Worm (Caenorhabditis elegans) whole organism, L4/young adult: Measurements from ENCODE around the gene W02B12.1.

Experiments
- W03F9.2 ChIP-seq: fragments of 150-350 bp; optimal IDR thresholded peaks from 2 replicates; lab custom pipeline; 2014; ENCODE audit warnings: missing biosample characterization, missing genetic modification characterization
- dao-5 ChIP-seq: sonication (generic microtip); optimal IDR thresholded peaks from 2 replicates; lab custom pipeline; 2016; ENCODE audit warnings: missing genotype, missing genetic modification characterization, moderate library complexity, missing compliant biosample characterization
- him-1 ChIP-seq: sonication (generic microtip); optimal IDR thresholded peaks from 2 replicates; lab custom pipeline; 2016; ENCODE audit warnings: missing genotype, missing genetic modification reagents, missing genetic modification characterization, missing compliant biosample characterization

The W02B12.1 gene

ce11 chrII:11448753-11449152 is at the start of gene W02B12.1:
W02B12.1 (plus strand) TSS chrII:11449021.
- TF ChIP-seq dao-5 (tag; lab: Kevin White, UChicago) (no peak), him-1 (tag; lab: Kevin White, UChicago) (no peak), W03F9.2 (tag; lab: Kevin White, UChicago) (no peak)

- TF ChIP-seq dao-5 (tag; lab: Kevin White, UChicago), result no peak
- no peak for TF ChIP-seq him-1 (tag; lab: Kevin White, UChicago)
- TF ChIP-seq W03F9.2 (tag; lab: Kevin White, UChicago), result no peak
Measured at ce11 chrII:11400386-11400785, 48.4 kb upstream of the W02B12.1 start.

DNA sequence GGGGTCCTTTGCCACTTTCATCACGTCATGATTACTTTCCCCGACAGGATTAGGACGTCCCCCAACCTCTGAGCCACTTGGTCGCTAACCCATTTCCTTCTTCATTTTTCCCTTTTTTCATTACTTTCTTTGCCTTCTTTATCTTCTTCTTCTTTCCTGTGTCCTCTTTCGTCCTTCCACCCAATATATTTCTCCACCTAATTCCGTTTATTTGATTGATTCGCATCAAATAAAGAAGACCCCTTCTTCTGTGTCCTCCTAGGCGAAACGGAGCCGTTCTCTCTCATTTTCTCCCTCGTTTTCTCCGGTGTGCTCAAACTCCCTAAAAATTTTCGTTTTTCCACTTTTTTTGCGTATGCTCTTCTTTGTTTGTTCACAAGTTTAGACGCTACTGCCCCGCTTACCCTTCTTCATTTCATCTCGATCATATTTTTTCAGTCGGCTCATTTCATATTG is 39.1 kb upstream of the W02B12.1 start, which contains the start of gene C05D12.7:
Gene C05D12.7, plus strand, starts transcription at position 406 of the 456 bp plus-strand sequence.
- TF ChIP-seq him-1 (tag; lab: Kevin White, UChicago), result no peak
- no peak for TF ChIP-seq dao-5 (tag; lab: Kevin White, UChicago)
- TF ChIP-seq W03F9.2 (tag; lab: Kevin White, UChicago), result no peak

DNA sequence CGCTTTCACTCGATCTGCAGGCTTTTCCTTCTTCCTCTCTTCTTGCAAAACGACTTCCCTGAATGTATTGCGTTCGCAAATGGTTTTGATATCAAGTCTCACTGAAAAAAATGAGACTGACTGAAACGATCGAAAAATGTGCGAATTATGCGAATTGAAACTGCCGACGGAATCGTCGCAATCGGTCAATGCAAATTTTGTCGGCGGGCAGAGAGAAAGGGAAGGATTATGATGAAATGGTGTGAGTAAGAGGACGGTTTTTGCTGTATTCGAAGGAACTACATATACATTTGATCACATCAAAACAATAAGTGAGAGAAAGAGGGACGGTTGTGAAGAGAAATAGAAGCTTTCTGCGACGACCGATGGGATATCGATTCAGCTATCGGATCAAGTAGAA is 33.1 kb upstream of the W02B12.1 start, which contains the start of gene C05D12.1:
Gene C05D12.1, minus strand, starts transcription at position 101 of the 400 bp plus-strand sequence.
- TF ChIP-seq W03F9.2 (tag; lab: Kevin White, UChicago), result no peak

DNA sequence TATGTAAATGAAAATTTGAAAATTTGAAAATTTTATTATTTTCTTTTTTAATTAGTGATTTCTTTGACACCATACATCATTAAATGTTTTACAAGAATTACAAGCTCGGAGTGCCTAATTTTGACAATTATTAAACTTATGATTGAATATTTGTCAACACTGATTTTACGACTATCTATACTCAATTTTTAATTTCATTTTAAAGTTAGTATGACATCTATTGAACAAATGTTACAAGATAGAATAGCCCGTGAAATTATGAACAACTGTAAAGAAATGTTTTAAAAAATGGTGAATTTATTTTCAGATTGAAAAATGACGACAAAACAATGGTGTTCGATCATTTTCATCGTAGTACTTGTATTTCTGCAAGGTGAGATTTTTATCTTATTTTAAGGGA is 30.8 kb upstream of the W02B12.1 start, which contains the start of gene C05D12.2:
Gene C05D12.2, plus strand, starts transcription at position 301 of the 400 bp plus-strand sequence.
- TF ChIP-seq dao-5 (tag; lab: Kevin White, UChicago), result no peak
- no peak for TF ChIP-seq him-1 (tag; lab: Kevin White, UChicago)
- no peak for TF ChIP-seq W03F9.2 (tag; lab: Kevin White, UChicago)

- TF ChIP-seq dao-5 (tag; lab: Kevin White, UChicago) (no peak), W03F9.2 (tag; lab: Kevin White, UChicago) (peak; percentile 2)
Measured at ce11 chrII:11418476-11418875, 30.3 kb upstream of the W02B12.1 start.

- TF ChIP-seq dao-5 (tag; lab: Kevin White, UChicago) (no peak), W03F9.2 (tag; lab: Kevin White, UChicago) (no peak), him-1 (tag; lab: Kevin White, UChicago) (no peak)
Measured at ce11 chrII:11424032-11424431, 24.8 kb upstream of the W02B12.1 start.

DNA sequence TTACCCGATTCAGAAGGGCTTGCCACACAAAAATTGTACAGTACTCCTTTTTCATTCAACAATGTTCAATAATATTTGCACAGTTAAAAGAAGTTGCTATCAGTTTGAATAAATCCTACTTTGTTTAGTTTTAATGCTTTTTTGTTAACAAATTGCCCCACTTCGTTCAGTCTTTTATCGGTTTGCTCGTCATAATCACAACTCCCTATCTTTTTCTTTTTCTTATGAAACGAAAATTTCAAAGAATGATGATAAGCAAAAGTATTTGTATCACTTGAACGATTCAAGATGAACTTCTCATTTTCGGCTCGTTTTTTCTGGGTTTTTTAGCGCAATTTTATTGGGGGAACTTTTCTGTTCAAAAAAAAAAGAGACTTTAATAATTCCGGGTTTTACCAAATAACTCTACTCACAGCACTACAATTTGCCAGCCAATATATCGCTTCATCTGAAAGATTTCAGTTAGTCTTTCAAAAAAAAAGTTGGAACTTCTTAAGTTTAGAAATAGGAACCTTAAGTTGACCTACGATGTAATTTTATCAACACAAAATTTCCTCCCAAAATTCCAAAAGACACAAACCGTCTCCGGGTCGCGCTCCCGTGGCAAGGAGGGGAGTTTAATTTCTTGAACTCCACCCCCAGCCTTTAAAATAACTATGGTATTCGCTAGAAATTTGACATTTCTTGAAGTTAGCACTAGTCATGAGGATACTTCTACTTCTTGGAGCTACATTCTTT is 24.1 kb upstream of the W02B12.1 start, which contains the start of gene C05D12.3:
Gene C05D12.3, plus strand, starts transcription at position 688 of the 738 bp plus-strand sequence.
- no peak for TF ChIP-seq dao-5 (tag; lab: Kevin White, UChicago)
- TF ChIP-seq him-1 (tag; lab: Kevin White, UChicago), result no peak
- TF ChIP-seq W03F9.2 (tag; lab: Kevin White, UChicago), result no peak

- no peak for TF ChIP-seq W03F9.2 (tag; lab: Kevin White, UChicago)
- no peak for TF ChIP-seq him-1 (tag; lab: Kevin White, UChicago)
- no peak for TF ChIP-seq dao-5 (tag; lab: Kevin White, UChicago)
Measured at ce11 chrII:11427322-11427721, 21.5 kb upstream of the W02B12.1 start.

DNA sequence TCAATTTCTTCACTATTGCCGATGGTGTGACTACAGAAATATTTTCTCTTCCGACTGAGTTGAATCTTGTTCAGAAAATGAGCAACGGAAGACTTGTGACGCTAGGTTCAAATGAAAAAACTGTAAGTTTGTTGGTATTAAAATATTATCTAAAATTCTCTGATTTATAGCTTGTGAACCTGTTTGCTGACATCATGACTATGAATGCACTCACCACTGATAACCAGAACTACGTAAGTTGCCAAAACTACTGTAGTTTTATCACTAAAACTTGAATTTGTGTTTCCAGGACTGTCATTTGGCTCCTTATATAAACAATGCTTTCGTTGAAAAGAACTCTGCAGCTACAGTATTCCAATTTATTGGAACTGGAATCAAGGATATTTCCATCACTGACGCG is 20.2 kb upstream of the W02B12.1 start:
- TF ChIP-seq him-1 (tag; lab: Kevin White, UChicago), result no peak
- TF ChIP-seq dao-5 (tag; lab: Kevin White, UChicago), result no peak
- TF ChIP-seq W03F9.2 (tag; lab: Kevin White, UChicago), result no peak

DNA sequence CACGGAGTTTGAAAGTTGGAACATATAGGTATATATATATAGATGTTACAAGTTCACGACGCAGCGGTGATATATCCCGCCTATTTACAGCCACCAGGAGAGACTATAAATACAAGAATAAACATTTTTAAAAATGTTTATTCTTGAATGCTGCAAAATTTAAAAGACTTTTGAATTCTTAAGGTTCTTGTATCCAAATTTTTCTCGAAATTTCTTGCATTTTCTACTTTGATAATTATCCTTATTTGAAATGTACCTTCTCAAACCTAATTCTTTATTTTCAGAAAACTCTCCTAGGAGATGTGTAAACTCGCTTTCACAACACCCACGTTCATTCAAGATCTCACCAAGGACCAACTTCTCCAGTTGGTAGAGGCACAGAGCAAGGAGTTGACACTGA is 17.2 kb upstream of the W02B12.1 start, which contains the start of gene C05D12.4:
Gene C05D12.4, plus strand, starts transcription at position 301 of the 400 bp plus-strand sequence.
- TF ChIP-seq dao-5 (tag; lab: Kevin White, UChicago), result no peak
- no peak for TF ChIP-seq him-1 (tag; lab: Kevin White, UChicago)
- no peak for TF ChIP-seq W03F9.2 (tag; lab: Kevin White, UChicago)

DNA sequence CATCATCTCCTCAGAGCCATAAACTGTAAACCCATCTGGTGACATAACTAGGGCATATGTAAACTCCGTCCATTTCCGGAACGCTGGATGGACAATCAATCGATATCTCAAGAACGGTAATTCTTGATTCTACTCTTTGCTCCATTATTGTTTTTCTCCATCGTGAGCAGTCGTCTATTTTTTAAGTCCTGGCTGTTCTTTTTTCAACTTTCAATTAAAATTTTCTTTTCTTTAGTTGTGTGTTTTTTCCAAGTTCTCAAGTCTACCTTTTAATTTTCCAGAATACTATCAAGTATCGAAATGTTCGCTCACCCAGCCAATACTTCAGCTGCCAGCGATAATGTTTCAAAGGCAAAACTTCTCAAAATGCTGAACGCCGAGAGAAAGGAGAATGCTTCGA is 14.9 kb upstream of the W02B12.1 start, which contains the start of gene C05D12.5:
Gene C05D12.5, plus strand, starts transcription at position 301 of the 400 bp plus-strand sequence.
- TF ChIP-seq W03F9.2 (tag; lab: Kevin White, UChicago) (no peak), him-1 (tag; lab: Kevin White, UChicago) (no peak), dao-5 (tag; lab: Kevin White, UChicago) (no peak)

ce11 chrII:11438417-11438816 is 10.4 kb upstream of the W02B12.1 start, which contains the start of gene vha-6:
vha-6 (minus strand) TSS chrII:11438452.
- no peak for TF ChIP-seq him-1 (tag; lab: Kevin White, UChicago)
- no peak for TF ChIP-seq W03F9.2 (tag; lab: Kevin White, UChicago)
- TF ChIP-seq dao-5 (tag; lab: Kevin White, UChicago), result no peak
